Worm (Caenorhabditis elegans) whole organism, young adult: ENCODE results near the gene kin-36.

Source experiments
- lin-35 ChIP-seq, 3 experiments: fragments of 150-350 bp in 2 of 3; sonication (generic microtip) in 1 of 3; optimal IDR thresholded peaks; 2 replicates each; lab custom pipeline; 2014 to 2018; ENCODE audit warnings: missing biosample characterization in 3 of 3, missing genetic modification characterization in 3 of 3, missing genetic modification reagents in 3 of 3
- nhr-90 ChIP-seq: sonication (generic microtip); optimal IDR thresholded peaks from 2 replicates; lab custom pipeline; 2016; ENCODE audit warnings: missing genotype, mild to moderate bottlenecking, missing genetic modification characterization, missing compliant biosample characterization

- TF ChIP-seq lin-35 (GFP tag; optimal IDR thresholded peaks at IDR 0.05; lab: Kevin White, UChicago) (no peak), nhr-90 (tag; lab: Kevin White, UChicago) (no peak)
These were observed 13.6 kb downstream of the kin-36 start, which contains the start of gene spe-51 for ce11 chrIV:4692463-4692862.
